Worm (Caenorhabditis elegans) whole organism, L1 larva: ENCODE measurements around the gene B0198.3.

Source experiments
- C34B4.2 ChIP-seq: sonication (generic microtip); optimal IDR thresholded peaks from 2 replicates; lab custom pipeline; 2017; ENCODE audit warnings: mild to moderate bottlenecking, missing genetic modification characterization, missing compliant biosample characterization
- F16B12.6 ChIP-seq: fragments of 150-350 bp; optimal IDR thresholded peaks from 2 replicates; lab custom pipeline; 2014; ENCODE audit warnings: missing biosample characterization, missing genetic modification characterization
- alr-1 ChIP-seq: fragments of 200-800 bp; sonication (Bioruptor generic); optimal IDR thresholded peaks from 2 replicates; lab custom pipeline; 2018; ENCODE audit warnings: borderline replicate concordance, mild to moderate bottlenecking, missing genetic modification characterization, missing compliant biosample characterization
- aly-2 ChIP-seq: fragments of 150-350 bp; optimal IDR thresholded peaks from 2 replicates; lab custom pipeline; 2014; ENCODE audit warnings: missing biosample characterization, missing genetic modification characterization
- ama-1 ChIP-seq: fragments of 150-350 bp; optimal IDR thresholded peaks from 2 replicates; lab custom pipeline; 2014
- ceh-8 ChIP-seq: fragments of 200-800 bp; sonication (Bioruptor generic); optimal IDR thresholded peaks from 2 replicates; lab custom pipeline; 2018; ENCODE audit warnings: mild to moderate bottlenecking, missing genetic modification characterization, moderate library complexity, missing compliant biosample characterization
- ceh-82 ChIP-seq, 3 experiments: fragments of 150-350 bp in 1 of 3; sonication (generic microtip) in 2 of 3; optimal IDR thresholded peaks; 2 replicates each; lab custom pipeline; 2014 to 2017; ENCODE audit warnings: missing biosample characterization in 3 of 3, missing genetic modification characterization in 3 of 3
- ceh-88 ChIP-seq: fragments of 200-800 bp; sonication (Bioruptor generic); IDR thresholded peaks from 2 replicates; pipeline ENCODE4 v1.3.6; 2022; ENCODE audit warnings: missing genetic modification characterization, missing compliant biosample characterization
- dpl-1 ChIP-seq, 3 experiments: fragments of 150-350 bp in 2 of 3; sonication (generic microtip) in 1 of 3; optimal IDR thresholded peaks; 2 replicates each; lab custom pipeline; 2014 to 2017; ENCODE audit warnings: missing biosample characterization in 3 of 3, missing genetic modification characterization in 3 of 3, missing genetic modification reagents in 3 of 3
- dsc-1 ChIP-seq: sonication (generic microtip); optimal IDR thresholded peaks from 2 replicates; lab custom pipeline; 2016; ENCODE audit warnings: mild to moderate bottlenecking, missing genetic modification characterization, missing compliant biosample characterization
- elt-2 ChIP-seq: sonication (generic microtip); optimal IDR thresholded peaks from 2 replicates; lab custom pipeline; 2016; ENCODE audit warnings: missing genetic modification characterization, mild to moderate bottlenecking, inconsistent platforms, missing compliant biosample characterization, missing genetic modification reagents
- elt-3 ChIP-seq, 6 experiments: fragments of 150-350 bp in 1 of 6; sonication (generic microtip); optimal IDR thresholded peaks; 2 replicates each; lab custom pipeline; 2017 to 2018; ENCODE audit warnings: missing biosample characterization in 6 of 6, missing genetic modification characterization in 6 of 6, inconsistent platforms in 1 of 6
- fkh-10 ChIP-seq: sonication (generic microtip); optimal IDR thresholded peaks from 2 replicates; lab custom pipeline; 2017; ENCODE audit warnings: missing biosample characterization, missing genetic modification reagents, missing genetic modification characterization
- fkh-4 ChIP-seq: sonication (generic microtip); optimal IDR thresholded peaks from 2 replicates; lab custom pipeline; 2016; ENCODE audit warnings: missing compliant biosample characterization, missing genetic modification characterization, borderline replicate concordance
- grh-1 ChIP-seq: fragments of 200-800 bp; sonication (Bioruptor generic); IDR thresholded peaks from 2 replicates; pipeline ENCODE4 v1.3.6; 2022; ENCODE audit warnings: missing genetic modification reagents, missing genetic modification characterization, missing compliant biosample characterization
- hlh-17 ChIP-seq: fragments of 200-800 bp; sonication (Bioruptor generic); optimal IDR thresholded peaks from 2 replicates; lab custom pipeline; 2018; ENCODE audit warnings: missing genetic modification characterization, mild to moderate bottlenecking, missing compliant biosample characterization, moderate library complexity, borderline replicate concordance
- hlh-4 ChIP-seq: sonication (generic microtip); optimal IDR thresholded peaks from 2 replicates; lab custom pipeline; 2016; ENCODE audit warnings: mild to moderate bottlenecking, missing genetic modification characterization, missing compliant biosample characterization
- hpl-2 ChIP-seq: fragments of 150-350 bp; optimal IDR thresholded peaks from 2 replicates; lab custom pipeline; 2014; ENCODE audit warnings: missing biosample characterization, missing genetic modification reagents, missing genetic modification characterization
- irx-1 ChIP-seq: sonication (generic microtip); optimal IDR thresholded peaks from 2 replicates; lab custom pipeline; 2016; ENCODE audit warnings: missing genetic modification characterization, missing compliant biosample characterization
- jun-1 ChIP-seq: fragments of 150-350 bp; optimal IDR thresholded peaks from 2 replicates; lab custom pipeline; 2014; ENCODE audit warnings: missing biosample characterization, missing genetic modification reagents, missing genetic modification characterization
- lin-15B ChIP-seq: fragments of 150-350 bp; sonication (generic microtip); optimal IDR thresholded peaks from 3 replicates; lab custom pipeline; 2014; ENCODE audit warnings: missing biosample characterization, missing genetic modification characterization
- lin-35 ChIP-seq, 2 experiments: fragments of 150-350 bp; optimal IDR thresholded peaks; 2 replicates each; lab custom pipeline; 2014; ENCODE audit warnings: missing biosample characterization in 2 of 2, missing genetic modification characterization in 2 of 2, missing genetic modification reagents in 2 of 2
- lin-39 ChIP-seq: fragments of 150-350 bp; optimal IDR thresholded peaks from 2 replicates; lab custom pipeline; 2014; ENCODE audit warnings: missing biosample characterization, missing genetic modification reagents, missing genetic modification characterization
- lir-3 ChIP-seq: sonication (generic microtip); optimal IDR thresholded peaks from 2 replicates; lab custom pipeline; 2016; ENCODE audit warnings: mild to moderate bottlenecking, missing genetic modification characterization, moderate library complexity, missing compliant biosample characterization; ENCODE audit not compliant: poor library complexity
- lsy-2 ChIP-seq, 2 experiments: fragments of 150-350 bp; optimal IDR thresholded peaks; 2 replicates each; lab custom pipeline; 2014; ENCODE audit warnings: missing biosample characterization in 2 of 2, missing genetic modification characterization in 2 of 2
- mdl-1 ChIP-seq, 2 experiments: fragments of 150-350 bp; optimal IDR thresholded peaks; 2 replicates each; lab custom pipeline; 2014 to 2017; ENCODE audit warnings: missing biosample characterization in 2 of 2, missing genetic modification characterization in 2 of 2, inconsistent platforms in 1 of 2
- mep-1 ChIP-seq: fragments of 150-350 bp; optimal IDR thresholded peaks from 2 replicates; lab custom pipeline; 2014; ENCODE audit warnings: missing biosample characterization, missing genetic modification characterization
- nhr-11 ChIP-seq: fragments of 150-350 bp; optimal IDR thresholded peaks from 2 replicates; lab custom pipeline; 2014; ENCODE audit warnings: missing biosample characterization, missing genetic modification characterization
- nhr-12 ChIP-seq: sonication (generic microtip); optimal IDR thresholded peaks from 2 replicates; lab custom pipeline; 2017; ENCODE audit warnings: missing biosample characterization, missing genetic modification characterization
- nhr-20 ChIP-seq: sonication (generic microtip); optimal IDR thresholded peaks from 2 replicates; lab custom pipeline; 2016; ENCODE audit warnings: mild to moderate bottlenecking, missing genetic modification characterization, missing compliant biosample characterization
- nhr-47 ChIP-seq: sonication (generic microtip); optimal IDR thresholded peaks from 2 replicates; lab custom pipeline; 2016; ENCODE audit warnings: mild to moderate bottlenecking, missing genetic modification characterization, moderate library complexity, missing compliant biosample characterization
- nhr-71 ChIP-seq: sonication (generic microtip); optimal IDR thresholded peaks from 2 replicates; lab custom pipeline; 2016; ENCODE audit warnings: mild to moderate bottlenecking, missing genetic modification characterization, moderate library complexity, missing compliant biosample characterization
- nhr-76 ChIP-seq: sonication (generic microtip); optimal IDR thresholded peaks from 2 replicates; lab custom pipeline; 2017; ENCODE audit warnings: missing biosample characterization, missing genetic modification characterization
- pax-3 ChIP-seq: fragments of 200-800 bp; sonication (Bioruptor generic); optimal IDR thresholded peaks from 2 replicates; lab custom pipeline; 2018; ENCODE audit warnings: mild to moderate bottlenecking, missing genetic modification characterization, moderate library complexity, missing compliant biosample characterization
- pqm-1 ChIP-seq: sonication (generic microtip); optimal IDR thresholded peaks from 3 replicates; lab custom pipeline; 2017; ENCODE audit warnings: missing biosample characterization, missing genetic modification characterization
- rnt-1 ChIP-seq: sonication (generic microtip); optimal IDR thresholded peaks from 2 replicates; lab custom pipeline; 2016; ENCODE audit warnings: mild to moderate bottlenecking, missing genetic modification characterization, moderate library complexity, missing compliant biosample characterization
- snpc-4 ChIP-seq: fragments of 150-350 bp; optimal IDR thresholded peaks from 2 replicates; lab custom pipeline; 2014; ENCODE audit warnings: missing biosample characterization, missing genetic modification characterization
- snu-23 ChIP-seq: sonication (generic microtip); optimal IDR thresholded peaks from 2 replicates; lab custom pipeline; 2016; ENCODE audit warnings: missing genetic modification characterization, missing compliant biosample characterization
- sox-4 ChIP-seq: sonication (generic microtip); optimal IDR thresholded peaks from 2 replicates; lab custom pipeline; 2016; ENCODE audit warnings: missing genetic modification characterization, missing compliant biosample characterization
- sptf-1 ChIP-seq: fragments of 150-350 bp; optimal IDR thresholded peaks from 2 replicates; lab custom pipeline; 2014; ENCODE audit warnings: missing biosample characterization, missing genetic modification characterization
- sup-37 ChIP-seq: fragments of 200-800 bp; sonication (Bioruptor generic); optimal IDR thresholded peaks from 2 replicates; lab custom pipeline; 2018; ENCODE audit warnings: mild to moderate bottlenecking, missing genetic modification characterization, missing compliant biosample characterization
- tbx-2 ChIP-seq: sonication (generic microtip); optimal IDR thresholded peaks from 2 replicates; lab custom pipeline; 2016; ENCODE audit warnings: missing genetic modification characterization, missing compliant biosample characterization
- unc-130 ChIP-seq: fragments of 150-350 bp; optimal IDR thresholded peaks from 2 replicates; lab custom pipeline; 2017; ENCODE audit warnings: missing biosample characterization, missing genetic modification characterization, inconsistent platforms
- unc-30 ChIP-seq: sonication (generic microtip); optimal IDR thresholded peaks from 2 replicates; lab custom pipeline; 2017; ENCODE audit warnings: missing biosample characterization, missing genetic modification characterization
- unc-62 ChIP-seq: fragments of 150-350 bp; optimal IDR thresholded peaks from 2 replicates; lab custom pipeline; 2014; ENCODE audit warnings: missing biosample characterization, missing genetic modification reagents, missing genetic modification characterization
- unc-98 ChIP-seq: fragments of 200-800 bp; sonication (Bioruptor generic); IDR thresholded peaks from 2 replicates; pipeline ENCODE4 v1.3.6; 2022; ENCODE audit warnings: missing genetic modification characterization, missing compliant biosample characterization
- vab-15 ChIP-seq: sonication (generic microtip); optimal IDR thresholded peaks from 2 replicates; lab custom pipeline; 2017; ENCODE audit warnings: missing genotype, mild to moderate bottlenecking, missing genetic modification characterization, missing compliant biosample characterization
- xbp-1 ChIP-seq: sonication (generic microtip); optimal IDR thresholded peaks from 2 replicates; lab custom pipeline; 2016; ENCODE audit warnings: missing genetic modification characterization, missing compliant biosample characterization
- zip-4 ChIP-seq: fragments of 200-800 bp; sonication (Bioruptor generic); optimal IDR thresholded peaks from 2 replicates; lab custom pipeline; 2018; ENCODE audit warnings: mild to moderate bottlenecking, missing genetic modification characterization, moderate library complexity, missing compliant biosample characterization
- ztf-11 ChIP-seq, 2 experiments: sonication (generic microtip); optimal IDR thresholded peaks; 2 replicates each; lab custom pipeline; 2016 to 2017; ENCODE audit warnings: missing genetic modification characterization in 2 of 2, missing biosample characterization in 1 of 2, missing compliant biosample characterization in 1 of 2

The B0198.3 gene

ce11 chrX:12056973-12057372 is at the start of gene B0198.3:
TSS of gene B0198.3 (minus strand) at chrX:12057073.
- no peak for TF ChIP-seq C34B4.2 (tag; lab: Kevin White, UChicago)
- TF ChIP-seq nhr-76 (tag; lab: Kevin White, UChicago) = no peak
- TF ChIP-seq ceh-88 (GFP tag; lab: Robert Waterston, UW) = no peak
- TF ChIP-seq alr-1 (tag; lab: Kevin White, UChicago) = no peak
- TF ChIP-seq hpl-2 (GFP tag; lab: Kevin White, UChicago) = no peak
- no peak for TF ChIP-seq unc-130 (tag; lab: Kevin White, UChicago)
- TF ChIP-seq ceh-82 (tag; optimal IDR thresholded peaks at IDR 0.05; lab: Kevin White, UChicago) = no peak
- no peak for TF ChIP-seq zip-4 (GFP tag; lab: Kevin White, UChicago)
- TF ChIP-seq ceh-8 (GFP tag; lab: Kevin White, UChicago) = no peak
- TF ChIP-seq fkh-10 (GFP tag; lab: Kevin White, UChicago) = no peak

- TF ChIP-seq fkh-4 (tag; lab: Kevin White, UChicago) = no peak
- peak; percentile 90 for TF ChIP-seq snu-23 (GFP tag; lab: Kevin White, UChicago)
- peak; percentile 63 for TF ChIP-seq sox-4 (tag; lab: Kevin White, UChicago)
- peak; percentile 70 for TF ChIP-seq xbp-1 (tag; lab: Kevin White, UChicago)
- peak in 1 of 2 experiments; percentile 79 for TF ChIP-seq ztf-11 (tag; optimal IDR thresholded peaks at IDR 0.05; lab: Kevin White, UChicago)
- TF ChIP-seq nhr-71 (tag; lab: Kevin White, UChicago) = peak; percentile 86
- no peak for TF ChIP-seq unc-62
- TF ChIP-seq sup-37 (GFP tag; lab: Kevin White, UChicago) = peak; percentile 13
- no peak for TF ChIP-seq pqm-1
- TF ChIP-seq elt-3 (tag; optimal IDR thresholded peaks at IDR 0.05; lab: Kevin White, UChicago) = peak in 2 of 6 experiments; percentile 19 to 52
- TF ChIP-seq lsy-2 (tag; optimal IDR thresholded peaks at IDR 0.05; lab: Kevin White, UChicago) = peak; percentile 66 to 74
- TF ChIP-seq nhr-20 (tag; lab: Kevin White, UChicago) = peak; percentile 82
- TF ChIP-seq sptf-1 (tag; lab: Kevin White, UChicago) = no peak
- TF ChIP-seq lin-15B (tag; lab: Kevin White, UChicago) = no peak
- peak in 1 of 2 experiments; percentile 59 for TF ChIP-seq mdl-1 (tag; optimal IDR thresholded peaks at IDR 0.05; lab: Kevin White, UChicago)
- peak; percentile 60 for TF ChIP-seq lir-3 (tag; lab: Kevin White, UChicago)
- TF ChIP-seq unc-98 = no peak
- TF ChIP-seq nhr-11 (tag; lab: Kevin White, UChicago) = no peak
- peak; percentile 38 for TF ChIP-seq elt-2 (tag; lab: Kevin White, UChicago)
- TF ChIP-seq aly-2 (tag; lab: Kevin White, UChicago) = peak; percentile 38
- no peak for TF ChIP-seq snpc-4 (tag; lab: Kevin White, UChicago)
- no peak for TF ChIP-seq hlh-17 (GFP tag; lab: Kevin White, UChicago)
- peak; percentile 75 for TF ChIP-seq jun-1 (tag; lab: Kevin White, UChicago)
- TF ChIP-seq unc-30 (tag; lab: Kevin White, UChicago) = no peak
- TF ChIP-seq ama-1 = no peak
- peak; percentile 37; the same call in 1 of the 2 replicates for TF ChIP-seq grh-1 (GFP tag; lab: Robert Waterston, UW)
- peak; percentile 71 for TF ChIP-seq vab-15
- peak; percentile 95 for TF ChIP-seq dsc-1
- TF ChIP-seq F16B12.6 = no peak
- TF ChIP-seq nhr-47 = peak; percentile 88
- peak; percentile 79 for TF ChIP-seq tbx-2
- TF ChIP-seq rnt-1 (tag; lab: Kevin White, UChicago) = peak; percentile 84
- TF ChIP-seq lin-35 (GFP tag; optimal IDR thresholded peaks at IDR 0.05; lab: Kevin White, UChicago) = peak in 1 of 2 experiments; percentile 42
- TF ChIP-seq ceh-82 (tag; optimal IDR thresholded peaks at IDR 0.05; lab: Kevin White, UChicago) = peak; percentile 74 to 80 (median 78)
- TF ChIP-seq hlh-4 (tag; lab: Kevin White, UChicago) = no peak
- no peak for TF ChIP-seq lin-39 (tag; lab: Kevin White, UChicago)
- peak in 2 of 3 experiments; percentile 4 to 13 for TF ChIP-seq dpl-1 (GFP tag; optimal IDR thresholded peaks at IDR 0.05; lab: Kevin White, UChicago)
- no peak for TF ChIP-seq nhr-12
- TF ChIP-seq unc-130 (tag; lab: Kevin White, UChicago) = peak; percentile 60
- peak; percentile 65 for TF ChIP-seq mep-1 (tag; lab: Kevin White, UChicago)
- TF ChIP-seq nhr-76 (tag; lab: Kevin White, UChicago) = no peak
- TF ChIP-seq ceh-88 (GFP tag; lab: Robert Waterston, UW) = peak; percentile 50; the same call in 1 of the 2 replicates
- TF ChIP-seq irx-1 (tag; lab: Kevin White, UChicago) = peak; percentile 74
- TF ChIP-seq pax-3 (tag; lab: Kevin White, UChicago) = peak; percentile 34
These were observed 49.1 kb upstream of the B0198.3 start for ce11 chrX:12106004-12106403.
